Worm (Caenorhabditis elegans) whole organism, L2 larva: ENCODE data around the gene ptp-4A2.

Source experiments
- egl-27 ChIP-seq: sonication (generic microtip); optimal IDR thresholded peaks from 3 replicates; lab custom pipeline; 2017; ENCODE audit warnings: missing biosample characterization, missing genetic modification reagents, missing genetic modification characterization
- lin-11 ChIP-seq: fragments of 150-350 bp; sonication (generic microtip); optimal IDR thresholded peaks from 2 replicates; lab custom pipeline; 2014; ENCODE audit warnings: missing biosample characterization, missing genetic modification characterization, inconsistent platforms, mixed read lengths
- lin-39 ChIP-seq: fragments of 150-350 bp; optimal IDR thresholded peaks from 2 replicates; lab custom pipeline; 2014; ENCODE audit warnings: missing biosample characterization, missing genetic modification reagents, missing genetic modification characterization
- lsy-2 ChIP-seq, 2 experiments: fragments of 150-350 bp in 1 of 2; sonication (generic microtip) in 1 of 2; optimal IDR thresholded peaks; 2 replicates each; lab custom pipeline; 2014 to 2017; ENCODE audit warnings: missing biosample characterization in 2 of 2, missing genetic modification characterization in 2 of 2
- nhr-237 ChIP-seq: fragments of 150-350 bp; optimal IDR thresholded peaks from 2 replicates; lab custom pipeline; 2014; ENCODE audit warnings: missing biosample characterization, missing genetic modification characterization

DNA sequence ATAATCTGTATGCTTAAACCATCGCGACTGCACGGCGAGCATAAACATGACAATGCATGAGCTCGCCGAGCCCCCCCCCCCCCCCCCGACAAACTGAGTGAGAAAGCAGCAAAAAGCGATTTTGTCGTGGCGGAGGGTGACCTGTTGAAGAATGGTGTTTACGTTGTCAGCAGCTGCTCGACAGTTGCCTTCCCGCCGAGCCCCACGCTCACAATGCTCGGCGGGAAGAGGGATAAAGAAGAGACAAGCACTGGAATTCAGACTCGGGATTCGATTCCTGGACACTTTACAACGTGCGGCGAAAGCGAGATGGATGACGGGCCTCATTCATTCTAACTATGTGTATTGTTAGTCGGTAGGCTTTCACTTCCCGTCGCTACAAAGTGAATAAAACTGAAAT lies 42.4 kb downstream of the ptp-4A2 start:
- TF ChIP-seq lin-11 (tag; lab: Kevin White, UChicago) (no peak), lsy-2 (tag; optimal IDR thresholded peaks at IDR 0.05; lab: Kevin White, UChicago) (no peak), egl-27 (no peak), lin-39 (no peak), nhr-237 (tag; lab: Kevin White, UChicago) (no peak)
